Worm (Caenorhabditis elegans) whole organism, L4/young adult: ENCODE measurements around the gene cdh-8.

Experiments used
- W03F9.2 ChIP-seq: fragments of 150-350 bp; optimal IDR thresholded peaks from 2 replicates; lab custom pipeline; 2014; ENCODE audit warnings: missing biosample characterization, missing genetic modification characterization
- dao-5 ChIP-seq: sonication (generic microtip); optimal IDR thresholded peaks from 2 replicates; lab custom pipeline; 2016; ENCODE audit warnings: missing genotype, missing genetic modification characterization, moderate library complexity, missing compliant biosample characterization
- him-1 ChIP-seq: sonication (generic microtip); optimal IDR thresholded peaks from 2 replicates; lab custom pipeline; 2016; ENCODE audit warnings: missing genotype, missing genetic modification reagents, missing genetic modification characterization, missing compliant biosample characterization

The cdh-8 gene

DNA sequence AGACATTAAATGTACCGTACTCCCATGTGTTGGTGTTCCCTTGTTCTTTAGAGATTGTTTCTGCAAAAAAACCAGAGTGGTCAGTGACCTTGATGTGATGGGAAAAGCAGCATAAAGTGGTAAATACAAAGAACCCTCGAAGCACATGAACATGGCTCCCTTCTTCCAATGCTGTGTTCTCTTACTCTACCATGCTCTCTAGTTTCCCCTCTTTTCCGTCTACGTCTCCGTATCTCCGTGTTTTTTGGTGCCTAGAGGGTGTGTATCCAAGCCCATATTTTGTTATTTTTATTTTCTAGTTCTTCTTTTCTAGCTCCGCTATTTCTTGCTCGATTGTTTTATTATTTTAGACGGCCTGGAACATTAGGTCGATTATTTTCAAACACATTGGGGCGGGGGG, 33.0 kb upstream of the cdh-8 start:
- TF ChIP-seq dao-5 (tag; lab: Kevin White, UChicago): no peak

DNA sequence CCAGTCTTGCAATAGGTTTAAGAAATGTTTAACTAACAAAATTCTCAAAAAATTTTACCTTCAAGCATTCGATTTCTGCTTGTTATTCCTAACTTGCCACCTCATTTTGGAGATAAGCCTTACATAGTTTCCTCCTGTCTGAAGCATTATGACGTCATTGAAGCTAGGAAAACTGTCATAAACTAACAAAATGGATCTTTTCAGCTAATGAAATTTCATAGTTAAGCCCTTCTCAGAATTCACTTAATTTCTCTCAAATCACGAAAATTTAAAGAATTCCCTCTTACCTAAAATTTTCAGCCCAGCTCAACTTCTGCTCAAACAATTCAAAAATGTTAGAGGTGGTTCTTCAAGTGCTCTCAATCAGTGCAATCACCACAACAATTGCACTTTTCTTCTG, 32.4 kb upstream of the cdh-8 start, which contains the start of gene swt-1:
TSS of gene swt-1 (plus strand) at position 301 of the 400 bp plus-strand sequence.
- TF ChIP-seq him-1: no peak
- TF ChIP-seq dao-5 (tag; lab: Kevin White, UChicago): no peak

ce11 chrIV:309526-309925, 30.1 kb upstream of the cdh-8 start:
- TF ChIP-seq dao-5 (tag; lab: Kevin White, UChicago): no peak
- TF ChIP-seq him-1: no peak

ce11 chrIV:313615-314014, 26.0 kb upstream of the cdh-8 start, which contains the start of gene snai-1:
Gene snai-1, minus strand, starts transcription at chrIV:313715.
- no peak for TF ChIP-seq dao-5 (tag; lab: Kevin White, UChicago)
- TF ChIP-seq him-1: no peak
- no peak for TF ChIP-seq W03F9.2 (tag; lab: Kevin White, UChicago)

DNA sequence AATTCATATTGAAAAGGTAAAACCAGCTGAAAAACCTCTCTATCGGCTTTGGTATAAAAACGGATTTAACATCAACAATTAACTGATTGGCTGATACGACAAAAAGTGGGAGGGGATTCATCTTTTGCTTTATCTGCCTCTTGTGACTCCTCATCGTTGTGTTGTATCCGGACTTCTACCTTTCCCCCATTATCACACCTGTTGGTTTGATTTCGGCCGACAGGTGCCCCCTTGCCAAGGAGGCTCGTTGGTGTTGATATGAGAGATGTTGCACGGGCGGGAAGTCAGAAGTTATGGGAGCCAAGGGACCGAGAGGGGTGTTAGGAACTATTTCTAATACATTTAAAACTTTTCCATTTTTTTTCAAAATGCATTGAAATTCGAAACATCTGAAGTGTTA, 25.1 kb upstream of the cdh-8 start:
- TF ChIP-seq dao-5 (tag; lab: Kevin White, UChicago): no peak
- TF ChIP-seq him-1: no peak
- no peak for TF ChIP-seq W03F9.2 (tag; lab: Kevin White, UChicago)

- no peak for TF ChIP-seq him-1
- TF ChIP-seq dao-5 (tag; lab: Kevin White, UChicago): no peak
- no peak for TF ChIP-seq W03F9.2 (tag; lab: Kevin White, UChicago)
Observed at ce11 chrIV:319654-320053, 20.0 kb upstream of the cdh-8 start.

DNA sequence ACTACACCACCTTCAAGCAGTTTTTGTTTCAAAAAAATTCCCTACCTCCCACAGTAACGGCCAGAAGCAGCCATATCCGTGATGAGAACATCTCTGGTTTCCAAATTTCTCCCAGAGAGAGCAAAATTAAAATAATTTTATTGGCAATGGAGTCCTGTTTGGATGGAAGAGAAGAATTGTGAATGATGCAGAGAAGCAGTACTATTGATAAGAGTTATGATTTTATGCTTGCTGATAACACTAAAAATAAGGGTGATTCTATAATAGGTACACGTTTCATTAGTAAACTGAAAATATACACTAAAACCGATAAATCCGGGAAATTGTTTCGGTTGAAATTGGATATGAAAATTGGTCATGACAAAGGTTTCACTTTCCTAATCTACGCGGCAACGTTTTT, 19.2 kb upstream of the cdh-8 start, which contains the start of gene dsc-4:
TSS of gene dsc-4 (minus strand) at position 165 of the 400 bp plus-strand sequence.
- TF ChIP-seq him-1: no peak
- TF ChIP-seq dao-5 (tag; lab: Kevin White, UChicago): no peak
- TF ChIP-seq W03F9.2 (tag; lab: Kevin White, UChicago): no peak

- TF ChIP-seq dao-5 (tag; lab: Kevin White, UChicago): peak; percentile 81
- TF ChIP-seq him-1: no peak
- TF ChIP-seq W03F9.2 (tag; lab: Kevin White, UChicago): peak; percentile 47
Observed at ce11 chrIV:322497-322896, 17.1 kb upstream of the cdh-8 start, which contains the start of gene grl-26. Gene grl-26, minus strand, starts transcription at chrIV:322814.

DNA sequence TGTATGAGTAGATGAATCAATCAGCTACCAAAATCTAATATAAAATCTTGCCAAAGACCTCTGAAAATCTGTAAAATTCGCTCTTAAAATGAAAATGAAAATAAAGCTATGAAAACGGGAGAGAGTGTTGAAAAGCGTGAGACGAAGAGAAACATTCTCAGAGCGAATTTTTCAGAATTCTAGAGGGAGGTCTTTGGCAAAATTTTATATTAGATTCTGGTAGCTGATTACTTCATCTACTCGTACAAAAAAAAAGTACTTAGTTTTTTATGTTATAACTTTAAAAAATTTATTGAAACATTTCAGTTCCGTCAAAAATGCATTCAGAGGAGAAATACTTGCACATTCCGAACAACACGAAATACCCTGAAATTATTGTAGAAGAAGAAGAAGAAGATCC, 14.8 kb upstream of the cdh-8 start, which contains the start of gene drl-1:
TSS of gene drl-1 (plus strand) at position 301 of the 400 bp plus-strand sequence.
- no peak for TF ChIP-seq him-1

ce11 chrIV:325640-326039, 14.0 kb upstream of the cdh-8 start:
- TF ChIP-seq W03F9.2 (tag; lab: Kevin White, UChicago) (no peak), him-1 (no peak), dao-5 (tag; lab: Kevin White, UChicago) (no peak)

ce11 chrIV:326564-327070, 13.0 kb upstream of the cdh-8 start, which contains the start of gene col-101:
Gene col-101, minus strand, starts transcription at chrIV:327020.
- TF ChIP-seq dao-5 (tag; lab: Kevin White, UChicago): no peak
- TF ChIP-seq him-1: no peak
- no peak for TF ChIP-seq W03F9.2 (tag; lab: Kevin White, UChicago)

ce11 chrIV:330523-330922, 9.1 kb upstream of the cdh-8 start, which contains the start of gene F18F11.4:
Gene F18F11.4, plus strand, starts transcription at chrIV:330823.
- no peak for TF ChIP-seq W03F9.2 (tag; lab: Kevin White, UChicago)
- no peak for TF ChIP-seq him-1
- TF ChIP-seq dao-5 (tag; lab: Kevin White, UChicago): no peak

- no peak for TF ChIP-seq him-1
- peak; percentile 41 for TF ChIP-seq W03F9.2 (tag; lab: Kevin White, UChicago)
Observed at ce11 chrIV:337128-337646, 2.4 kb upstream of the cdh-8 start, which contains the start of gene pxmp-4. Gene pxmp-4, minus strand, starts transcription at chrIV:337178.

ce11 chrIV:338192-338831, 1.3 kb upstream of the cdh-8 start:
- TF ChIP-seq him-1: no peak
- TF ChIP-seq W03F9.2 (tag; lab: Kevin White, UChicago): no peak
- TF ChIP-seq dao-5 (tag; lab: Kevin White, UChicago): no peak

- TF ChIP-seq dao-5 (tag; lab: Kevin White, UChicago) (no peak), W03F9.2 (tag; lab: Kevin White, UChicago) (no peak), him-1 (no peak)
Observed at ce11 chrIV:343279-343678, 3.7 kb downstream of the cdh-8 start.
